Worm (Caenorhabditis elegans) whole organism, mixed stage, embryonic: ENCODE measurements around the gene str-188.

Source experiments
- M03D4.4 ChIP-seq: sonication (generic microtip); optimal IDR thresholded peaks from 2 replicates; lab custom pipeline; 2017; ENCODE audit warnings: mild to moderate bottlenecking, missing genetic modification characterization, missing compliant biosample characterization
- bed-3 ChIP-seq: fragments of 200-800 bp; sonication (Bioruptor generic); optimal IDR thresholded peaks from 3 replicates; lab custom pipeline; 2018; ENCODE audit warnings: mild to moderate bottlenecking, missing genetic modification characterization, moderate library complexity, missing compliant biosample characterization
- blmp-1 ChIP-seq: fragments of 150-350 bp; optimal IDR thresholded peaks from 2 replicates; lab custom pipeline; 2014; ENCODE audit warnings: missing biosample characterization, missing genetic modification characterization
- ceh-39 ChIP-seq: fragments of 150-350 bp; optimal IDR thresholded peaks from 2 replicates; lab custom pipeline; 2014; ENCODE audit warnings: missing biosample characterization, missing genetic modification characterization
- ceh-43 ChIP-seq: fragments of 200-800 bp; sonication (Bioruptor generic); optimal IDR thresholded peaks from 2 replicates; lab custom pipeline; 2018; ENCODE audit warnings: mild to moderate bottlenecking, missing genetic modification characterization, moderate library complexity, missing compliant biosample characterization
- ceh-83 ChIP-seq: fragments of 200-800 bp; sonication (Bioruptor generic); optimal IDR thresholded peaks from 2 replicates; lab custom pipeline; 2018; ENCODE audit warnings: mild to moderate bottlenecking, missing genetic modification characterization, missing compliant biosample characterization
- ces-1 ChIP-seq: fragments of 150-350 bp; optimal IDR thresholded peaks from 2 replicates; lab custom pipeline; 2014; ENCODE audit warnings: missing biosample characterization, missing genetic modification reagents, missing genetic modification characterization
- cnd-1 ChIP-seq: fragments of 200-800 bp; sonication (Bioruptor generic); optimal IDR thresholded peaks from 2 replicates; lab custom pipeline; 2018; ENCODE audit warnings: mild to moderate bottlenecking, missing genetic modification characterization, missing compliant biosample characterization
- drap-1 ChIP-seq: fragments of 200-800 bp; sonication (Bioruptor generic); optimal IDR thresholded peaks from 3 replicates; lab custom pipeline; 2018; ENCODE audit warnings: mild to moderate bottlenecking, missing genetic modification characterization, missing compliant biosample characterization
- elt-1 ChIP-seq: sonication (generic microtip); optimal IDR thresholded peaks from 2 replicates; lab custom pipeline; 2017; ENCODE audit warnings: missing genetic modification characterization, mild to moderate bottlenecking, missing compliant biosample characterization, antibody characterized with exemption, moderate library complexity, borderline replicate concordance; ENCODE audit not compliant: insufficient read depth
- elt-3 ChIP-seq: fragments of 150-350 bp; optimal IDR thresholded peaks from 2 replicates; lab custom pipeline; 2014; ENCODE audit warnings: missing biosample characterization, missing genetic modification characterization
- flh-1 ChIP-seq: fragments of 200-800 bp; sonication (Bioruptor generic); optimal IDR thresholded peaks from 2 replicates; lab custom pipeline; 2018; ENCODE audit warnings: mild to moderate bottlenecking, missing genetic modification characterization, moderate library complexity, missing compliant biosample characterization
- ham-2 ChIP-seq: fragments of 200-800 bp; sonication (Bioruptor generic); optimal IDR thresholded peaks from 2 replicates; lab custom pipeline; 2018; ENCODE audit warnings: mild to moderate bottlenecking, missing genetic modification characterization, missing compliant biosample characterization
- hlh-1 ChIP-seq: fragments of 150-350 bp; optimal IDR thresholded peaks from 2 replicates; lab custom pipeline; 2014; ENCODE audit warnings: missing biosample characterization, missing genetic modification reagents, missing genetic modification characterization
- lin-32 ChIP-seq: fragments of 200-800 bp; sonication (Bioruptor generic); optimal IDR thresholded peaks from 2 replicates; lab custom pipeline; 2018; ENCODE audit warnings: mild to moderate bottlenecking, missing genetic modification characterization, missing compliant biosample characterization
- lsy-2 ChIP-seq: fragments of 150-350 bp; optimal IDR thresholded peaks from 2 replicates; lab custom pipeline; 2014; ENCODE audit warnings: missing biosample characterization, missing genetic modification characterization
- mab-5 ChIP-seq: fragments of 150-350 bp; optimal IDR thresholded peaks from 2 replicates; lab custom pipeline; 2014; ENCODE audit warnings: missing biosample characterization, missing genetic modification characterization
- mep-1 ChIP-seq: fragments of 150-350 bp; optimal IDR thresholded peaks from 2 replicates; lab custom pipeline; 2017; ENCODE audit warnings: missing biosample characterization, missing genetic modification reagents, missing genetic modification characterization, inconsistent platforms
- nhr-12 ChIP-seq: fragments of 150-350 bp; optimal IDR thresholded peaks from 2 replicates; lab custom pipeline; 2014; ENCODE audit warnings: missing biosample characterization, missing genetic modification characterization
- nhr-2 ChIP-seq: fragments of 150-350 bp; optimal IDR thresholded peaks from 2 replicates; lab custom pipeline; 2014; ENCODE audit warnings: missing biosample characterization, missing genetic modification characterization
- nhr-237 ChIP-seq: fragments of 150-350 bp; optimal IDR thresholded peaks from 2 replicates; lab custom pipeline; 2014; ENCODE audit warnings: missing biosample characterization, missing genetic modification characterization
- nhr-28 ChIP-seq: fragments of 150-350 bp; optimal IDR thresholded peaks from 2 replicates; lab custom pipeline; 2014; ENCODE audit warnings: missing biosample characterization, missing genetic modification characterization
- nhr-76 ChIP-seq: sonication (generic microtip); optimal IDR thresholded peaks from 2 replicates; lab custom pipeline; 2017; ENCODE audit warnings: missing biosample characterization, missing genetic modification characterization
- pha-4 ChIP-seq: fragments of 150-350 bp; optimal IDR thresholded peaks from 2 replicates; lab custom pipeline; 2018; ENCODE audit warnings: missing biosample characterization, missing genetic modification reagents, missing genetic modification characterization
- sem-2 ChIP-seq: fragments of 200-800 bp; sonication (Bioruptor generic); optimal IDR thresholded peaks from 2 replicates; lab custom pipeline; 2018; ENCODE audit warnings: mild to moderate bottlenecking, missing genetic modification characterization, missing compliant biosample characterization
- snpc-4 ChIP-seq: fragments of 150-350 bp; optimal IDR thresholded peaks from 2 replicates; lab custom pipeline; 2014; ENCODE audit warnings: missing biosample characterization, missing genetic modification characterization
- sptf-1 ChIP-seq: sonication (generic microtip); optimal IDR thresholded peaks from 2 replicates; lab custom pipeline; 2017; ENCODE audit warnings: mild to moderate bottlenecking, missing genetic modification characterization, moderate library complexity, missing compliant biosample characterization
- tbx-8 ChIP-seq: fragments of 200-800 bp; sonication (Bioruptor generic); optimal IDR thresholded peaks from 2 replicates; lab custom pipeline; 2018; ENCODE audit warnings: mild to moderate bottlenecking, missing genetic modification characterization, moderate library complexity, missing compliant biosample characterization
- unc-120 ChIP-seq: sonication (generic microtip); optimal IDR thresholded peaks from 2 replicates; lab custom pipeline; 2017; ENCODE audit warnings: missing genetic modification characterization, missing compliant biosample characterization; ENCODE audit not compliant: poor library complexity, severe bottlenecking
- unc-39 ChIP-seq: fragments of 150-350 bp; optimal IDR thresholded peaks from 2 replicates; lab custom pipeline; 2014; ENCODE audit warnings: missing biosample characterization, missing genetic modification characterization
- unc-62 ChIP-seq: fragments of 150-350 bp; optimal IDR thresholded peaks from 2 replicates; lab custom pipeline; 2014; ENCODE audit warnings: missing biosample characterization, missing genetic modification reagents, missing genetic modification characterization
- zip-8 ChIP-seq: fragments of 150-350 bp; optimal IDR thresholded peaks from 2 replicates; lab custom pipeline; 2014; ENCODE audit warnings: missing biosample characterization, missing genetic modification characterization
- ztf-11 ChIP-seq: fragments of 150-350 bp; optimal IDR thresholded peaks from 2 replicates; lab custom pipeline; 2014; ENCODE audit warnings: missing biosample characterization, missing genetic modification characterization

The str-188 gene

DNA sequence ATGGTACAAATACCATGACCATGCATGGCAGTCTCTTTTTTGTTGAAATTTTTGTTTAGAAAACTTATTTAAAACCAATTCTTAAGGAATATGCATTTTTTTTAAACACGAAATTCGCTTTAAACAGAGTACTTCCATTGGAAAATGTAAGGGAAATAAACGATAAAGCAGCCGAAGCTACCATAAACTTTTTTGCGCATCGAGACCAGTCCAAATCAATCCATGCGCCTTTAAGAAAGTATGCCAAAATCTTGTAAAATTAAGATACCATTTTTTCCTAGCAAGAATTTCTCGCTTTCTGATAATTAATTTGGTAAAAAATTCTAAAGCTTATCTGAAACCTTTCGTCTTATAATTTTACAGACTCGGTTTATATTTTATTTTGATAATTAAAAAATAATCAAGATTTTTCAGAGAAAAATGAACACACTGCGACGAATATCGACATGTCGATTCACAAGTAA lies 23.8 kb upstream of the str-188 start, which contains the start of gene ZK287.7:
TSS of gene ZK287.7 (plus strand) at position 414 of the 464 bp plus-strand sequence.
- TF ChIP-seq elt-3 (tag; lab: Kevin White, UChicago) (no peak), lsy-2 (no peak), sem-2 (GFP tag; lab: Kevin White, UChicago) (no peak), hlh-1 (tag; lab: Kevin White, UChicago) (no peak), ceh-43 (no peak), snpc-4 (tag; lab: Kevin White, UChicago) (no peak), mep-1 (tag; lab: Kevin White, UChicago) (no peak), ceh-39 (tag; lab: Kevin White, UChicago) (no peak), ceh-83 (GFP tag; lab: Kevin White, UChicago) (no peak), nhr-2 (tag; lab: Kevin White, UChicago) (no peak), flh-1 (GFP tag; lab: Kevin White, UChicago) (no peak), nhr-237 (tag; lab: Kevin White, UChicago) (no peak), elt-1 (no peak), blmp-1 (tag; lab: Kevin White, UChicago) (no peak), nhr-76 (tag; lab: Kevin White, UChicago) (no peak), zip-8 (tag; lab: Kevin White, UChicago) (no peak)

DNA sequence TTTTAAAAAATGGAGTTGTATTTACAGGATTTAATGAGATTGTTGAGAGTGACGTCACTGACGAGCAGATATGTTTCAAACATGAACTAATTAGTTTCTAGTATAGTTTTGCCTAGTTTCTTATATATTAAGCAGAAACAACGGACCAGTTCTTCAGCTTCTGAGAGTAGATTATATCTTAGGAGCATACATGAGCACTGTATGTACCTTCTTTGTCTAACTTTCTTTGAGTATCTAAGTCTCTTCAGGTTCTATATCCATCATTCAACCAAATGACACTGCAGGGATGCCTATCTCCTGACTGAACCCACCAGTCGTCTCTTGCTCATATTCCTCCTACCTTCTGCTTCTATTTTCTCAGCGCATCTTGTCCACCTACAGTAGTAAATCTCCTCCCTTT lies 19.8 kb upstream of the str-188 start, which contains the start of gene her-1:
TSS of gene her-1 (plus strand) at position 301 of the 400 bp plus-strand sequence.
- TF ChIP-seq elt-1 (no peak), sptf-1 (tag; lab: Kevin White, UChicago) (no peak), M03D4.4 (tag; lab: Kevin White, UChicago) (no peak), nhr-76 (tag; lab: Kevin White, UChicago) (no peak), drap-1 (GFP tag; lab: Kevin White, UChicago) (no peak), lsy-2 (no peak), cnd-1 (tag; lab: Kevin White, UChicago) (no peak), pha-4 (tag; lab: Kevin White, UChicago) (no peak), ceh-83 (GFP tag; lab: Kevin White, UChicago) (no peak), sem-2 (GFP tag; lab: Kevin White, UChicago) (no peak), ceh-43 (no peak), nhr-12 (no peak)

ce11 chrV:9699216-9699615 lies 17.3 kb upstream of the str-188 start:
- no peak for TF ChIP-seq ztf-11 (tag; lab: Kevin White, UChicago)
- no peak for TF ChIP-seq nhr-2 (tag; lab: Kevin White, UChicago)
- TF ChIP-seq hlh-1 (tag; lab: Kevin White, UChicago), result no peak
- TF ChIP-seq ceh-43, result no peak
- TF ChIP-seq unc-120 (tag; lab: Kevin White, UChicago), result no peak
- no peak for TF ChIP-seq bed-3 (GFP tag; lab: Kevin White, UChicago)
- TF ChIP-seq elt-1, result no peak
- no peak for TF ChIP-seq ceh-39 (tag; lab: Kevin White, UChicago)
- TF ChIP-seq lsy-2, result no peak
- TF ChIP-seq unc-62 (GFP tag; lab: Kevin White, UChicago), result no peak
- TF ChIP-seq ces-1 (GFP tag; lab: Kevin White, UChicago), result no peak
- no peak for TF ChIP-seq tbx-8
- TF ChIP-seq blmp-1 (tag; lab: Kevin White, UChicago), result no peak
- no peak for TF ChIP-seq mep-1 (tag; lab: Kevin White, UChicago)
- TF ChIP-seq nhr-28 (tag; lab: Kevin White, UChicago), result no peak
- TF ChIP-seq lin-32, result no peak
- TF ChIP-seq nhr-76 (tag; lab: Kevin White, UChicago), result no peak
- no peak for TF ChIP-seq flh-1 (GFP tag; lab: Kevin White, UChicago)

DNA sequence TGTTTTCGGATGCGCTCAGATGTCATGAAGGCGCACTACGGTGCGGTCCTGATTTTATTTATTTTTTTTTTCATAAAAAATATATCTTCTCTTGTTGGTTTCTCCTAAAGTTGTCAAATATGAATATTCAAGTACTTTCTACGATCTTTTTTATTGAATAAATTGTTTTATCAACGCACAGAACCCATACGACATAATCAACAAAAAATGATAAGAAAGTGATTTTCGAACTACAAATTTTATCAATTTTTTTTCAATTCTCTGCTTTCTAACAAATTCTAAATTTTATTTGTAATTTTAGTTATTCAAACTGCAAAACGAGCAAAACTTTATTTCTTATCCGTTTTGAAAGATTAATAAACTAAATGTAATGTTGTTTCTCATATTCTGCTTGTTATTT lies 14.6 kb upstream of the str-188 start:
- TF ChIP-seq M03D4.4 (tag; lab: Kevin White, UChicago), result no peak
- TF ChIP-seq tbx-8, result no peak
- TF ChIP-seq elt-3 (tag; lab: Kevin White, UChicago), result no peak
- no peak for TF ChIP-seq unc-39 (tag; lab: Kevin White, UChicago)
- no peak for TF ChIP-seq drap-1 (GFP tag; lab: Kevin White, UChicago)
- no peak for TF ChIP-seq lsy-2
- no peak for TF ChIP-seq nhr-237 (tag; lab: Kevin White, UChicago)
- no peak for TF ChIP-seq snpc-4 (tag; lab: Kevin White, UChicago)

ce11 chrV:9702755-9703154 lies 13.7 kb upstream of the str-188 start, which contains the start of gene xbx-6:
Gene xbx-6, plus strand, starts transcription at chrV:9703055.
- no peak for TF ChIP-seq ham-2 (GFP tag; lab: Kevin White, UChicago)
- TF ChIP-seq mab-5 (tag; lab: Kevin White, UChicago), result no peak
- TF ChIP-seq cnd-1 (tag; lab: Kevin White, UChicago), result no peak
- TF ChIP-seq tbx-8, result no peak
- TF ChIP-seq unc-62 (GFP tag; lab: Kevin White, UChicago), result no peak
- TF ChIP-seq sptf-1 (tag; lab: Kevin White, UChicago), result no peak
- no peak for TF ChIP-seq elt-1
- no peak for TF ChIP-seq nhr-28 (tag; lab: Kevin White, UChicago)
- no peak for TF ChIP-seq elt-3 (tag; lab: Kevin White, UChicago)
- no peak for TF ChIP-seq nhr-2 (tag; lab: Kevin White, UChicago)
- TF ChIP-seq ceh-39 (tag; lab: Kevin White, UChicago), result no peak
- no peak for TF ChIP-seq lin-32
- TF ChIP-seq nhr-12, result no peak
- TF ChIP-seq flh-1 (GFP tag; lab: Kevin White, UChicago), result no peak
- TF ChIP-seq ztf-11 (tag; lab: Kevin White, UChicago), result no peak
- no peak for TF ChIP-seq ces-1 (GFP tag; lab: Kevin White, UChicago)
- no peak for TF ChIP-seq ceh-43
- TF ChIP-seq snpc-4 (tag; lab: Kevin White, UChicago), result no peak
